Worm (Caenorhabditis elegans) whole organism, early embryonic: ENCODE data around the gene scl-2.

Experiments
- ama-1 ChIP-seq: fragments of 150-350 bp; optimal IDR thresholded peaks from 2 replicates; lab custom pipeline; 2014
- ceh-13 ChIP-seq: fragments of 200-800 bp; sonication (Bioruptor generic); optimal IDR thresholded peaks from 2 replicates; lab custom pipeline; 2018; ENCODE audit warnings: mild to moderate bottlenecking, missing genetic modification characterization, missing compliant biosample characterization
- ceh-36 ChIP-seq: sonication (generic microtip); optimal IDR thresholded peaks from 2 replicates; lab custom pipeline; 2016; ENCODE audit warnings: missing genetic modification characterization, inconsistent platforms, missing compliant biosample characterization
- flt-1 ChIP-seq: fragments of 200-800 bp; sonication (Bioruptor generic); IDR thresholded peaks from 2 replicates; pipeline ENCODE4 v1.3.6; 2022; ENCODE audit warnings: missing genetic modification characterization, missing compliant biosample characterization
- hmbx-1 ChIP-seq: sonication (generic microtip); optimal IDR thresholded peaks from 2 replicates; lab custom pipeline; 2016; ENCODE audit warnings: mild to moderate bottlenecking, missing genetic modification characterization, missing compliant biosample characterization
- tbx-11 ChIP-seq: fragments of 200-800 bp; sonication (Bioruptor generic); IDR thresholded peaks from 2 replicates; pipeline ENCODE4 v1.3.6; 2022; ENCODE audit warnings: missing genetic modification characterization, missing compliant biosample characterization
- tbx-37 ChIP-seq: fragments of 200-800 bp; sonication (Bioruptor generic); conservative IDR thresholded peaks from 2 replicates; pipeline ENCODE4 v1.3.6; 2022; ENCODE audit warnings: missing genetic modification reagents, missing genetic modification characterization, missing compliant biosample characterization
- tra-4 ChIP-seq: sonication (generic microtip); optimal IDR thresholded peaks from 2 replicates; lab custom pipeline; 2017; ENCODE audit warnings: missing genetic modification characterization, missing compliant biosample characterization

- TF ChIP-seq flt-1 (GFP tag; lab: Robert Waterston, UW) (no peak), ceh-36 (tag; lab: Kevin White, UChicago) (no peak), tbx-37 (no peak), hmbx-1 (tag; lab: Kevin White, UChicago) (no peak), ama-1 (lab: Kevin White, UChicago) (no peak), tra-4 (no peak), tbx-11 (no peak), ceh-13 (GFP tag; lab: Kevin White, UChicago) (no peak)
Observed at ce11 chrIV:13066044-13066443, 8.5 kb downstream of the scl-2 start.
